Worm (Caenorhabditis elegans) whole organism, mixed stage, embryonic: ENCODE data around the gene F08G2.5.
"Not testable (repeated sequence)": the region's sequence is repeated elsewhere in the genome, so short reads cannot be mapped to it uniquely, and the experiment has no call there.

Source experiments
- ceh-43 ChIP-seq: fragments of 200-800 bp; sonication (Bioruptor generic); optimal IDR thresholded peaks from 2 replicates; lab custom pipeline; 2018; ENCODE audit warnings: mild to moderate bottlenecking, missing genetic modification characterization, moderate library complexity, missing compliant biosample characterization
- nhr-28 ChIP-seq: fragments of 150-350 bp; optimal IDR thresholded peaks from 2 replicates; lab custom pipeline; 2014; ENCODE audit warnings: missing biosample characterization, missing genetic modification characterization

- not testable (repeated sequence) for TF ChIP-seq nhr-28 (tag; lab: Kevin White, UChicago); ceh-43 (GFP tag; lab: Kevin White, UChicago)
Measured at ce11 chrII:13852532-13853199, 19.2 kb upstream of the F08G2.5 start.
